Worm (Caenorhabditis elegans) whole organism, L1 larva: Measurements from ENCODE around the gene arr-1.

Experiments used
- C04F5.9 ChIP-seq: sonication (generic microtip); optimal IDR thresholded peaks from 2 replicates; lab custom pipeline; 2016; ENCODE audit warnings: missing genetic modification characterization, missing compliant biosample characterization
- C34B4.2 ChIP-seq: sonication (generic microtip); optimal IDR thresholded peaks from 2 replicates; lab custom pipeline; 2017; ENCODE audit warnings: mild to moderate bottlenecking, missing genetic modification characterization, missing compliant biosample characterization
- ama-1 ChIP-seq: fragments of 150-350 bp; optimal IDR thresholded peaks from 2 replicates; lab custom pipeline; 2014
- ceh-8 ChIP-seq: fragments of 200-800 bp; sonication (Bioruptor generic); optimal IDR thresholded peaks from 2 replicates; lab custom pipeline; 2018; ENCODE audit warnings: mild to moderate bottlenecking, missing genetic modification characterization, moderate library complexity, missing compliant biosample characterization
- ceh-88 ChIP-seq: fragments of 200-800 bp; sonication (Bioruptor generic); IDR thresholded peaks from 2 replicates; pipeline ENCODE4 v1.3.6; 2022; ENCODE audit warnings: missing genetic modification characterization, missing compliant biosample characterization
- ceh-90 ChIP-seq: sonication (generic microtip); optimal IDR thresholded peaks from 2 replicates; lab custom pipeline; 2016; ENCODE audit warnings: missing genetic modification characterization, missing compliant biosample characterization
- dpl-1 ChIP-seq, 3 experiments: fragments of 150-350 bp in 2 of 3; sonication (generic microtip) in 1 of 3; optimal IDR thresholded peaks; 2 replicates each; lab custom pipeline; 2014 to 2017; ENCODE audit warnings: missing biosample characterization in 3 of 3, missing genetic modification characterization in 3 of 3, missing genetic modification reagents in 3 of 3
- efl-1 ChIP-seq, 4 experiments: fragments of 150-350 bp; optimal IDR thresholded peaks in 3 of 4; peaks in 1 of 4; 1 replicate in 1 of 4; 2 replicates in 3 of 4; lab custom pipeline; 2014; ENCODE audit warnings: missing biosample characterization in 2 of 4, missing genetic modification characterization in 2 of 4, missing genetic modification reagents in 2 of 4
- egl-13 ChIP-seq: sonication (generic microtip); optimal IDR thresholded peaks from 2 replicates; lab custom pipeline; 2016; ENCODE audit warnings: missing genotype, missing genetic modification reagents, missing genetic modification characterization, missing compliant biosample characterization
- elt-2 ChIP-seq: sonication (generic microtip); optimal IDR thresholded peaks from 2 replicates; lab custom pipeline; 2016; ENCODE audit warnings: missing genetic modification characterization, mild to moderate bottlenecking, inconsistent platforms, missing compliant biosample characterization, missing genetic modification reagents
- elt-3 ChIP-seq, 6 experiments: fragments of 150-350 bp in 1 of 6; sonication (generic microtip); optimal IDR thresholded peaks; 2 replicates each; lab custom pipeline; 2017 to 2018; ENCODE audit warnings: missing biosample characterization in 6 of 6, missing genetic modification characterization in 6 of 6, inconsistent platforms in 1 of 6
- ets-5 ChIP-seq: fragments of 200-800 bp; sonication (Bioruptor generic); IDR thresholded peaks from 2 replicates; pipeline ENCODE4 v1.3.6; 2022; ENCODE audit warnings: missing genetic modification characterization, missing compliant biosample characterization
- fkh-8 ChIP-seq: sonication (generic microtip); optimal IDR thresholded peaks from 2 replicates; lab custom pipeline; 2016; ENCODE audit warnings: mild to moderate bottlenecking, missing genetic modification characterization, missing compliant biosample characterization
- hlh-17 ChIP-seq: fragments of 200-800 bp; sonication (Bioruptor generic); optimal IDR thresholded peaks from 2 replicates; lab custom pipeline; 2018; ENCODE audit warnings: missing genetic modification characterization, mild to moderate bottlenecking, missing compliant biosample characterization, moderate library complexity, borderline replicate concordance
- hlh-4 ChIP-seq: sonication (generic microtip); optimal IDR thresholded peaks from 2 replicates; lab custom pipeline; 2016; ENCODE audit warnings: mild to moderate bottlenecking, missing genetic modification characterization, missing compliant biosample characterization
- hpl-2 ChIP-seq: fragments of 150-350 bp; optimal IDR thresholded peaks from 2 replicates; lab custom pipeline; 2014; ENCODE audit warnings: missing biosample characterization, missing genetic modification reagents, missing genetic modification characterization
- lin-35 ChIP-seq, 2 experiments: fragments of 150-350 bp; optimal IDR thresholded peaks; 2 replicates each; lab custom pipeline; 2014; ENCODE audit warnings: missing biosample characterization in 2 of 2, missing genetic modification characterization in 2 of 2, missing genetic modification reagents in 2 of 2
- lir-3 ChIP-seq: sonication (generic microtip); optimal IDR thresholded peaks from 2 replicates; lab custom pipeline; 2016; ENCODE audit warnings: mild to moderate bottlenecking, missing genetic modification characterization, moderate library complexity, missing compliant biosample characterization; ENCODE audit not compliant: poor library complexity
- mep-1 ChIP-seq: fragments of 150-350 bp; optimal IDR thresholded peaks from 2 replicates; lab custom pipeline; 2014; ENCODE audit warnings: missing biosample characterization, missing genetic modification characterization
- nhr-20 ChIP-seq: sonication (generic microtip); optimal IDR thresholded peaks from 2 replicates; lab custom pipeline; 2016; ENCODE audit warnings: mild to moderate bottlenecking, missing genetic modification characterization, missing compliant biosample characterization
- nhr-47 ChIP-seq: sonication (generic microtip); optimal IDR thresholded peaks from 2 replicates; lab custom pipeline; 2016; ENCODE audit warnings: mild to moderate bottlenecking, missing genetic modification characterization, moderate library complexity, missing compliant biosample characterization
- nhr-71 ChIP-seq: sonication (generic microtip); optimal IDR thresholded peaks from 2 replicates; lab custom pipeline; 2016; ENCODE audit warnings: mild to moderate bottlenecking, missing genetic modification characterization, moderate library complexity, missing compliant biosample characterization
- nhr-85 ChIP-seq: sonication (generic microtip); peaks from one replicate; lab custom pipeline; 2016; ENCODE audit warnings: missing genetic modification characterization, inconsistent platforms, missing compliant biosample characterization
- pax-3 ChIP-seq: fragments of 200-800 bp; sonication (Bioruptor generic); optimal IDR thresholded peaks from 2 replicates; lab custom pipeline; 2018; ENCODE audit warnings: mild to moderate bottlenecking, missing genetic modification characterization, moderate library complexity, missing compliant biosample characterization
- rnt-1 ChIP-seq: sonication (generic microtip); optimal IDR thresholded peaks from 2 replicates; lab custom pipeline; 2016; ENCODE audit warnings: mild to moderate bottlenecking, missing genetic modification characterization, moderate library complexity, missing compliant biosample characterization
- snpc-4 ChIP-seq: fragments of 150-350 bp; optimal IDR thresholded peaks from 2 replicates; lab custom pipeline; 2014; ENCODE audit warnings: missing biosample characterization, missing genetic modification characterization
- snu-23 ChIP-seq: sonication (generic microtip); optimal IDR thresholded peaks from 2 replicates; lab custom pipeline; 2016; ENCODE audit warnings: missing genetic modification characterization, missing compliant biosample characterization
- sup-37 ChIP-seq: fragments of 200-800 bp; sonication (Bioruptor generic); optimal IDR thresholded peaks from 2 replicates; lab custom pipeline; 2018; ENCODE audit warnings: mild to moderate bottlenecking, missing genetic modification characterization, missing compliant biosample characterization
- swsn-7 ChIP-seq: sonication (generic microtip); optimal IDR thresholded peaks from 2 replicates; lab custom pipeline; 2016; ENCODE audit warnings: missing genetic modification characterization, missing compliant biosample characterization
- unc-30 ChIP-seq: sonication (generic microtip); optimal IDR thresholded peaks from 2 replicates; lab custom pipeline; 2017; ENCODE audit warnings: missing biosample characterization, missing genetic modification characterization
- xbp-1 ChIP-seq: sonication (generic microtip); optimal IDR thresholded peaks from 2 replicates; lab custom pipeline; 2016; ENCODE audit warnings: missing genetic modification characterization, missing compliant biosample characterization
- zag-1 ChIP-seq: fragments of 150-350 bp; optimal IDR thresholded peaks from 2 replicates; lab custom pipeline; 2014; ENCODE audit warnings: missing biosample characterization, missing genetic modification characterization
- zip-4 ChIP-seq: fragments of 200-800 bp; sonication (Bioruptor generic); optimal IDR thresholded peaks from 2 replicates; lab custom pipeline; 2018; ENCODE audit warnings: mild to moderate bottlenecking, missing genetic modification characterization, moderate library complexity, missing compliant biosample characterization
- ztf-4 ChIP-seq: fragments of 150-350 bp; optimal IDR thresholded peaks from 2 replicates; lab custom pipeline; 2014; ENCODE audit warnings: missing biosample characterization, missing genetic modification characterization

The arr-1 gene

ce11 chrX:933504-933903 is 17.1 kb upstream of the arr-1 start, which contains the start of gene F35H12.1:
Gene F35H12.1, plus strand, starts transcription at chrX:933804.
- TF ChIP-seq ceh-88 (GFP tag; lab: Robert Waterston, UW) = no peak
- TF ChIP-seq zag-1 (tag; lab: Kevin White, UChicago) = no peak
- TF ChIP-seq sup-37 (GFP tag; lab: Kevin White, UChicago) = no peak
- no peak for TF ChIP-seq lir-3 (tag; lab: Kevin White, UChicago)
- TF ChIP-seq snu-23 (GFP tag; lab: Kevin White, UChicago) = no peak
- TF ChIP-seq rnt-1 = no peak
- no peak for TF ChIP-seq swsn-7 (tag; lab: Kevin White, UChicago)
- TF ChIP-seq C34B4.2 = no peak
- TF ChIP-seq elt-2 (tag; lab: Kevin White, UChicago) = no peak
- TF ChIP-seq hpl-2 = no peak
- TF ChIP-seq pax-3 = no peak
- TF ChIP-seq dpl-1 (GFP tag; optimal IDR thresholded peaks at IDR 0.05; lab: Kevin White, UChicago) = no peak
- TF ChIP-seq nhr-85 = no peak
- no peak for TF ChIP-seq zip-4 (GFP tag; lab: Kevin White, UChicago)
- no peak for TF ChIP-seq hlh-17 (GFP tag; lab: Kevin White, UChicago)

ce11 chrX:936013-936412 is 14.6 kb upstream of the arr-1 start:
- TF ChIP-seq ceh-8 (GFP tag; lab: Kevin White, UChicago) (no peak), ama-1 (no peak), snpc-4 (tag; lab: Kevin White, UChicago) (peak; percentile 87), hlh-17 (GFP tag; lab: Kevin White, UChicago) (peak; percentile 22), mep-1 (tag; lab: Kevin White, UChicago) (no peak), xbp-1 (no peak)

- TF ChIP-seq ceh-90 (no peak), elt-2 (tag; lab: Kevin White, UChicago) (peak; percentile 87)
Measured at ce11 chrX:938269-938883, 12.2 kb upstream of the arr-1 start, which contains the start of gene F53H8.3. Gene F53H8.3, plus strand, starts transcription at chrX:938543.

- TF ChIP-seq nhr-20 = peak; percentile 5
- TF ChIP-seq elt-2 (tag; lab: Kevin White, UChicago) = peak; percentile 72
- TF ChIP-seq ceh-8 (GFP tag; lab: Kevin White, UChicago) = no peak
- no peak for TF ChIP-seq sup-37 (GFP tag; lab: Kevin White, UChicago)
- no peak for TF ChIP-seq efl-1 (optimal IDR thresholded peaks at IDR 0.05; lab: Kevin White, UChicago)
- TF ChIP-seq efl-1 (GFP tag; optimal IDR thresholded peaks at IDR 0.05 in 1 of 2; lab: Kevin White, UChicago) = peak in 1 of 2 experiments; percentile 91
- peak in 1 of 2 experiments; percentile 49 for TF ChIP-seq lin-35 (GFP tag; optimal IDR thresholded peaks at IDR 0.05; lab: Kevin White, UChicago)
- TF ChIP-seq C04F5.9 (tag; lab: Kevin White, UChicago) = no peak
Measured at ce11 chrX:945669-946068, 4.9 kb upstream of the arr-1 start.

- peak; percentile 19 for TF ChIP-seq nhr-47 (tag; lab: Kevin White, UChicago)
- no peak for TF ChIP-seq snu-23 (GFP tag; lab: Kevin White, UChicago)
- peak; percentile 73 for TF ChIP-seq fkh-8 (tag; lab: Kevin White, UChicago)
- TF ChIP-seq dpl-1 (GFP tag; optimal IDR thresholded peaks at IDR 0.05; lab: Kevin White, UChicago) = no peak
- TF ChIP-seq nhr-71 (tag; lab: Kevin White, UChicago) = peak; percentile 20
- TF ChIP-seq nhr-85 = peak; percentile 8
- peak; percentile 6 for TF ChIP-seq hlh-4 (tag; lab: Kevin White, UChicago)
Measured at ce11 chrX:947885-948284, 2.7 kb upstream of the arr-1 start.

- TF ChIP-seq unc-30 (tag; lab: Kevin White, UChicago) (no peak), ceh-88 (GFP tag; lab: Robert Waterston, UW) (no peak), ztf-4 (tag; lab: Kevin White, UChicago) (no peak), ets-5 (GFP tag; lab: Robert Waterston, UW) (no peak), elt-3 (tag; optimal IDR thresholded peaks at IDR 0.05; lab: Kevin White, UChicago) (no peak), egl-13 (tag; lab: Kevin White, UChicago) (no peak), snu-23 (GFP tag; lab: Kevin White, UChicago) (no peak)
Measured at ce11 chrX:948783-949182, 1.8 kb upstream of the arr-1 start, which contains the start of gene sms-2. Gene sms-2, minus strand, starts transcription at chrX:948883.
